Fruit fly (Drosophila melanogaster) whole organism, larva: ENCODE results near the gene CG1986.

ENCODE experiments used
- noc ChIP-seq: fragments of 200-800 bp; sonication (Bioruptor generic); optimal IDR thresholded peaks from 3 replicates; lab custom pipeline; 2019; ENCODE audit warnings: missing biosample characterization, mild to moderate bottlenecking, missing genetic modification characterization, moderate library complexity

Gene CG1986

dm6 chrX:9911026-9911425 is at the start of gene CG1986:
Gene CG1986 (minus strand): TSS chrX:9911126.
- TF ChIP-seq noc (tag; lab: Kevin White, UChicago): no peak

dm6 chrX:9932296-9932892 is 21.5 kb upstream of the CG1986 start:
- TF ChIP-seq noc (tag; lab: Kevin White, UChicago): no peak

- TF ChIP-seq noc (tag; lab: Kevin White, UChicago): peak; percentile 10
Observed at dm6 chrX:9930882-9931281, 20.0 kb upstream of the CG1986 start, which contains the start of gene Idgf4. Gene Idgf4 (minus strand): TSS chrX:9930948.

DNA sequence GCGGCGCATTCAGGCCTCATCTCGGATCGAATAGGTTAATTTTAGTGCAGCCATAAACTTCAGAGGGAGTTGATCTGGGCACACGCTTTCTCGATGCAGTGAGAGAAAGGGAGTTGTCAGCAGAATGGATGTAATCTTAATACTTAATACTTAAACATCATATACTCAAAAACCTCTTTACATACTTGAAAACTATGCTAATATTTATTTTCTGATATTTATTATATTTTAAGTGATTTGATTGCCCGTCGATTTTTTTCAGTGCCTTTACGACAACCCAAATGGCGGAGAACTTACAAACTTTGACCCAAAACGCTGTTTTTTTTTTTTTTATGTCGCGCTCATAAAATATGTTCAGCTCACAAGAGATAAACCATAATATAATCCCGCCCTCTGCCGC is 825 bp upstream of the CG1986 start:
- no peak for TF ChIP-seq noc (tag; lab: Kevin White, UChicago)

dm6 chrX:9909384-9909783 is 1.5 kb downstream of the CG1986 start:
- no peak for TF ChIP-seq noc (tag; lab: Kevin White, UChicago)

dm6 chrX:9899535-9900179 is 11.3 kb downstream of the CG1986 start, which contains the start of gene CG15249:
Gene CG15249 (minus strand): TSS chrX:9899585.
- TF ChIP-seq noc (tag; lab: Kevin White, UChicago): no peak

DNA sequence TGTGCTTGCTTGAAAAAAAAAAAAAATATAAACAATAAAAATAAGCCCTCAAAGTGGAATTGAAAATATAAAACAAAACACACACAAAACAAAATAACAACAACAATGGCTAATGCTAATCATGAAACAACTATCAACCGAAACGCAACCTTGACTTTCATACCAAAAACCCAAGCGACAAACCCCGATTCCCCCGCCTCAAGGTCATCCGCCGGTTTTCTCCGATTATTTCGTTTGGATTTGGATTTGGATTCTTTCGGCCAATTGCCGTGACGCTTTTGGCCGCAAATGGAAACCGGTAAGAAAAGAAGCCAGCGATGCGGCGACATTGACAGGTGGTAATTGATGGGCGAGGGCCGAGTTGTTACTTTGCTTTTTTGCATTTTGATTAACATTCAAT is 13.3 kb downstream of the CG1986 start:
- TF ChIP-seq noc (tag; lab: Kevin White, UChicago): no peak

- TF ChIP-seq noc (tag; lab: Kevin White, UChicago): no peak
Observed at dm6 chrX:9892834-9893233, 18.1 kb downstream of the CG1986 start.

DNA sequence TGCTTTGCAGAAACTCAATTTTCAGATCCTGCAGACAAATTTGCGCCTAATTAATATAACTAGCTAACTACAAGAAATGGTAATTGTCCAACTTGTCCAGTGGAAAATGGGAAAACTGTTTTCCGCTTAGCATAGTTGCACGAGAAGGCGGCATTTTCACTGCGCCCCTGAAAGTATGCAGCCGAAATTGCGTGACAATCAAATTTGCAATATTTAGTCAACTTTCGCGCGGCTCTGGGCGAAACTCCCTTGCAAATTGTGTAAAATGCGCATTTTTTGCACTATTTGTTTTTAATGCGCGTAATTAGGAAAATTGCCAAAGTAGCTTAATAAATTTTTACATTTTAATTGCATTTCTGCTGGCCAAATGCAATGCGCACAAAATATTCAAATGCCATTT is 21.2 kb downstream of the CG1986 start:
- TF ChIP-seq noc (tag; lab: Kevin White, UChicago): no peak

DNA sequence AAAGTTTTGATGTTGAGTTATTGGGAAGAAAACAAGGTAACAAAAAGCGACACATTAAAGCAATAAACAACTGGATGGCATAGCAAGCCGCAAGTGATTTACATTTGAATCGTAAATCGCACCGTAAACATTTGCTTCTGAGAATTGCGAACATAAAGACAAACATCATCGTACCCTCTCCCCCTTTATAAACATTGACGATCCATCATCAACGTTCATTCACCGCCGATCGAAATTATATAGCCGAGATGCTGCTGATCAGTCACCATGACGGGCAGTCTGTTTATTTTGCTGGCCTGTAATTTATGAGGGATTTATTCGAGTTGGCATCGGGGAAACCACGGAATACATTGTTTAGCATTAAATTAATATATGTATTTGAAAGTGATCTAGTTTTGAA is 25.6 kb downstream of the CG1986 start:
- no peak for TF ChIP-seq noc (tag; lab: Kevin White, UChicago)

- TF ChIP-seq noc (tag; lab: Kevin White, UChicago): no peak
Observed at dm6 chrX:9884221-9884620, 26.7 kb downstream of the CG1986 start, which contains the start of gene CG9691. Gene CG9691 (plus strand): TSS chrX:9884442.

DNA sequence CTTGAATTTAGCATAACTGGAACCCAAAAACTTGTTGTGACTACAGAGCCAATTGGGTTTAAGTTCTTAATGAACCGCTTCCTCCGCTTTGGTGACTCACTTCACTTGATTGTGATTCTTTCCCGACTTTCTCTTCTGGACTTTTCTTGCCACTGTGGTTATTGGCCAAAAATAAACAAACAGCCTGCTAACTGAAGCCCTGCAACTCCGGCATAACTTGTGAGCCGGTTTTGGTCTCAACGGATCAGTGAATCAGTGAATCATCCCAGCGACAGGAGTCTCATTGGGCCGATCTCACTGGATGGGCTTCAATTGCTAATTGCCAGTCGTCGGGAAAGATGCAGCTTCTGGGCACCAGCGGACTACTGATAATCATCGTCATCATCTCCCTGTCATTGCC is 28.0 kb downstream of the CG1986 start:
- no peak for TF ChIP-seq noc (tag; lab: Kevin White, UChicago)

DNA sequence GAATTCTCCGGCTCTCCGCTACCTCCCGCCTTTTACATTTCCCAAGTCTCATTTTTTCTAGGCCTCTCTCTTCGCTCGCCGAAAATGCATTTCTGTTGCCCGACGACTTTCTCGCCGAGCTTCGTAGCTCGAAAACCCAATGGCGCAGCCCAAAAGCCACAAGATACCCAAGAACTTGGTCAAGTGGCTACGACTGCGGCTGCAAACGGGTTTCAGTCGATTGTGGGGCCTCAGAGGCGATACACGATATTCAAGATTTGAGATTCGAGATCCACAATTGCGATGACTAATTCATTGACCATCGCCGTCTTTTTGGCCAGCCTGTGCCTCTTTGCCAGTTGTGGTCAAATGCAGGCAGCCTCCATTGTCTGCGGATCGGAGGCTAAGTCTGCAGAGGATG is 29.2 kb downstream of the CG1986 start, which contains the start of gene CG9689:
CG9689 (plus strand) TSS at position 208 of the 400 bp plus-strand sequence.
- TF ChIP-seq noc (tag; lab: Kevin White, UChicago): no peak

dm6 chrX:9879570-9879969 is 31.4 kb downstream of the CG1986 start, which contains the start of gene CG9686:
Gene CG9686 (plus strand): TSS chrX:9879870.
- no peak for TF ChIP-seq noc (tag; lab: Kevin White, UChicago)

DNA sequence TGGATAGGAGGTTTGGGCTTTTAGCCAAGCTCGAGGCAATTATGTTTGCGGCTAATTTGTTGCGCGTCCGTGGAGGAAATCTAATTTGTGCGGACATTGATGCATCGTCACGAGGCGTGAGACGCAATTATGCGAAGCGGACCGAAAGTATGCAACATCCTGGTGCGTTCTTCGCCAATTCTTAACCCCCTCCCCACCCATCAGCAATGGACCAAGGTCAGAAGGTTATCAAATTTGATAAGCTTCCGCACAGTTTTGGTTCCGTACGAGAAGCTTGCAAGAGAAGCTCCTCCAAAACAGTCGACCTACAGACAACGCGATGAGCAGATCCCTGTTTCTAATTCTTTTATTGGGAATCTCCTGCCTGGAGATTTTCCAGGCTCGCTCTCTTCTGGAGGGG is 32.8 kb downstream of the CG1986 start, which contains the start of gene CG1468:
CG1468 (plus strand) TSS at position 298 of the 400 bp plus-strand sequence.
- no peak for TF ChIP-seq noc (tag; lab: Kevin White, UChicago)

DNA sequence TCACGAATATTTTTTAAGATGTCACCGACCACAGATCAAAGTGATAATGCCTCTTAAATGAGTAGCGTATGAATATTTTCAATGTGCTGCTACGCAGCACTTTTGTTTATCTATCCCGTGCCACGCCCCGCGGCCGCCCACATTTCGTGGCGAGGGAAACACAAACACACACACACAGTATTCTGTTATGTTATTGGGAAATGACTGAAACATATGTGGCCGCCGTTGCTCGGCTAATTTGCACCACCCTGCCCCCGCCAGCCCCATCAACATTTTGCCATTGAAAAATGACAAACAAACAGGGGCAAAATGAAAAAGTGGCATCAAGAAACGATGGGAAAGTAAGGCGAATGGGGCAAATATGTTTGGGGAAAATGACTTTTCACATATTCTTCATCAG is 33.7 kb downstream of the CG1986 start:
- no peak for TF ChIP-seq noc (tag; lab: Kevin White, UChicago)
